Worm (Caenorhabditis elegans) whole organism, L2 larva: ENCODE data around the gene fipr-9.
A peak's percentile ranks its signal among the peaks of the same experiment; 100 is the strongest.

Experiments used
- C34F6.9 ChIP-seq: fragments of 150-350 bp; optimal IDR thresholded peaks from 2 replicates; lab custom pipeline; 2014; ENCODE audit warnings: missing biosample characterization, missing genetic modification characterization
- F13H6.1 ChIP-seq: sonication (generic microtip); optimal IDR thresholded peaks from 2 replicates; lab custom pipeline; 2016; ENCODE audit warnings: missing genetic modification characterization, missing compliant biosample characterization
- R02D3.7 ChIP-seq: fragments of 150-350 bp; optimal IDR thresholded peaks from 2 replicates; lab custom pipeline; 2014; ENCODE audit warnings: missing biosample characterization, missing genetic modification characterization
- Y55F3AM.14 ChIP-seq: fragments of 200-800 bp; sonication (Bioruptor generic); optimal IDR thresholded peaks from 2 replicates; lab custom pipeline; 2018; ENCODE audit warnings: mild to moderate bottlenecking, missing genetic modification characterization, missing compliant biosample characterization
- ZK546.5 ChIP-seq: sonication (generic microtip); optimal IDR thresholded peaks from 2 replicates; lab custom pipeline; 2017; ENCODE audit warnings: missing biosample characterization, missing genetic modification characterization
- alr-1 ChIP-seq: fragments of 150-350 bp; optimal IDR thresholded peaks from 2 replicates; lab custom pipeline; 2014; ENCODE audit warnings: missing biosample characterization, missing genetic modification characterization
- aly-2 ChIP-seq: fragments of 150-350 bp; optimal IDR thresholded peaks from 2 replicates; lab custom pipeline; 2014; ENCODE audit warnings: missing biosample characterization, missing genetic modification characterization
- ama-1 ChIP-seq: fragments of 150-350 bp; optimal IDR thresholded peaks from 2 replicates; lab custom pipeline; 2018; ENCODE audit warnings: inconsistent platforms
- blmp-1 ChIP-seq: sonication (generic microtip); optimal IDR thresholded peaks from 2 replicates; lab custom pipeline; 2017; ENCODE audit warnings: missing genetic modification characterization, mild to moderate bottlenecking, missing compliant biosample characterization, antibody characterized with exemption, moderate library complexity; ENCODE audit not compliant: insufficient read depth
- ceh-16 ChIP-seq: fragments of 150-350 bp; optimal IDR thresholded peaks from 2 replicates; lab custom pipeline; 2014; ENCODE audit warnings: missing biosample characterization, missing genetic modification characterization
- ceh-82 ChIP-seq: fragments of 150-350 bp; optimal IDR thresholded peaks from 2 replicates; lab custom pipeline; 2014; ENCODE audit warnings: missing biosample characterization, missing genetic modification characterization
- crh-2 ChIP-seq: sonication (generic microtip); optimal IDR thresholded peaks from 2 replicates; lab custom pipeline; 2017; ENCODE audit warnings: missing biosample characterization, missing genetic modification characterization
- dmd-4 ChIP-seq: sonication (generic microtip); optimal IDR thresholded peaks from 2 replicates; lab custom pipeline; 2017; ENCODE audit warnings: missing biosample characterization, missing genetic modification characterization
- egl-27 ChIP-seq: sonication (generic microtip); optimal IDR thresholded peaks from 3 replicates; lab custom pipeline; 2017; ENCODE audit warnings: missing biosample characterization, missing genetic modification reagents, missing genetic modification characterization
- elt-1 ChIP-seq: fragments of 150-350 bp; optimal IDR thresholded peaks from 2 replicates; lab custom pipeline; 2014; ENCODE audit warnings: missing biosample characterization, missing genetic modification characterization
- elt-3 ChIP-seq: sonication (generic microtip); optimal IDR thresholded peaks from 2 replicates; lab custom pipeline; 2017; ENCODE audit warnings: missing biosample characterization, missing genetic modification characterization
- fos-1 ChIP-seq: fragments of 150-350 bp; optimal IDR thresholded peaks from 2 replicates; lab custom pipeline; 2014; ENCODE audit warnings: missing biosample characterization, missing genetic modification characterization
- gmeb-1 ChIP-seq: fragments of 150-350 bp; optimal IDR thresholded peaks from 2 replicates; lab custom pipeline; 2014; ENCODE audit warnings: missing biosample characterization, missing genetic modification characterization
- lin-11 ChIP-seq: fragments of 150-350 bp; sonication (generic microtip); optimal IDR thresholded peaks from 2 replicates; lab custom pipeline; 2014; ENCODE audit warnings: missing biosample characterization, missing genetic modification characterization, inconsistent platforms, mixed read lengths
- lin-13 ChIP-seq: fragments of 150-350 bp; optimal IDR thresholded peaks from 2 replicates; lab custom pipeline; 2014; ENCODE audit warnings: missing biosample characterization, missing genetic modification reagents, missing genetic modification characterization
- lin-39 ChIP-seq: fragments of 150-350 bp; optimal IDR thresholded peaks from 2 replicates; lab custom pipeline; 2014; ENCODE audit warnings: missing biosample characterization, missing genetic modification reagents, missing genetic modification characterization
- lsy-2 ChIP-seq, 2 experiments: fragments of 150-350 bp in 1 of 2; sonication (generic microtip) in 1 of 2; optimal IDR thresholded peaks; 2 replicates each; lab custom pipeline; 2014 to 2017; ENCODE audit warnings: missing biosample characterization in 2 of 2, missing genetic modification characterization in 2 of 2
- mab-5 ChIP-seq: fragments of 150-350 bp; optimal IDR thresholded peaks from 2 replicates; lab custom pipeline; 2014; ENCODE audit warnings: missing biosample characterization, missing genetic modification characterization
- mbf-1 ChIP-seq: sonication (generic microtip); optimal IDR thresholded peaks from 2 replicates; lab custom pipeline; 2017; ENCODE audit warnings: missing biosample characterization, missing genetic modification characterization
- mdl-1 ChIP-seq, 2 experiments: fragments of 150-350 bp in 1 of 2; sonication (generic microtip) in 1 of 2; optimal IDR thresholded peaks; 2 replicates each; lab custom pipeline; 2017; ENCODE audit warnings: missing biosample characterization in 2 of 2, missing genetic modification characterization in 2 of 2
- nhr-10 ChIP-seq: sonication (generic microtip); optimal IDR thresholded peaks from 2 replicates; lab custom pipeline; 2017; ENCODE audit warnings: missing biosample characterization, missing genetic modification characterization
- nhr-11 ChIP-seq: fragments of 150-350 bp; optimal IDR thresholded peaks from 2 replicates; lab custom pipeline; 2014; ENCODE audit warnings: missing biosample characterization, missing genetic modification characterization
- nhr-12 ChIP-seq: fragments of 150-350 bp; optimal IDR thresholded peaks from 2 replicates; lab custom pipeline; 2014; ENCODE audit warnings: missing biosample characterization, missing genetic modification characterization
- nhr-129 ChIP-seq: fragments of 150-350 bp; optimal IDR thresholded peaks from 2 replicates; lab custom pipeline; 2014; ENCODE audit warnings: missing biosample characterization, missing genetic modification characterization
- nhr-21 ChIP-seq: fragments of 150-350 bp; optimal IDR thresholded peaks from 2 replicates; lab custom pipeline; 2014; ENCODE audit warnings: missing biosample characterization, missing genetic modification characterization
- nhr-23 ChIP-seq: fragments of 150-350 bp; optimal IDR thresholded peaks from 2 replicates; lab custom pipeline; 2014; ENCODE audit warnings: missing biosample characterization, missing genetic modification reagents, missing genetic modification characterization
- nhr-237 ChIP-seq: fragments of 150-350 bp; optimal IDR thresholded peaks from 2 replicates; lab custom pipeline; 2014; ENCODE audit warnings: missing biosample characterization, missing genetic modification characterization
- nhr-25 ChIP-seq: fragments of 150-350 bp; sonication (generic microtip); optimal IDR thresholded peaks from 3 replicates; lab custom pipeline; 2014; ENCODE audit warnings: missing biosample characterization, missing genetic modification characterization
- nhr-6 ChIP-seq: fragments of 150-350 bp; optimal IDR thresholded peaks from 2 replicates; lab custom pipeline; 2014; ENCODE audit warnings: missing biosample characterization, missing genetic modification characterization
- nhr-77 ChIP-seq: fragments of 150-350 bp; optimal IDR thresholded peaks from 2 replicates; lab custom pipeline; 2014; ENCODE audit warnings: missing biosample characterization, missing genetic modification characterization
- peb-1 ChIP-seq: fragments of 150-350 bp; optimal IDR thresholded peaks from 2 replicates; lab custom pipeline; 2014; ENCODE audit warnings: missing biosample characterization, missing genetic modification characterization
- sem-4 ChIP-seq: fragments of 150-350 bp; optimal IDR thresholded peaks from 2 replicates; lab custom pipeline; 2014; ENCODE audit warnings: missing biosample characterization, missing genetic modification reagents, missing genetic modification characterization
- skn-1 ChIP-seq: sonication (generic microtip); optimal IDR thresholded peaks from 2 replicates; lab custom pipeline; 2017; ENCODE audit warnings: missing biosample characterization, missing genetic modification characterization
- sma-3 ChIP-seq: sonication (generic microtip); optimal IDR thresholded peaks from 2 replicates; lab custom pipeline; 2016; ENCODE audit warnings: missing genetic modification reagents, missing genetic modification characterization, missing compliant biosample characterization
- sma-9 ChIP-seq, 2 experiments: fragments of 150-350 bp in 1 of 2; sonication (generic microtip) in 1 of 2; optimal IDR thresholded peaks; 2 replicates each; lab custom pipeline; 2014 to 2016; ENCODE audit warnings: missing genetic modification characterization in 2 of 2, mild to moderate bottlenecking in 1 of 2, missing biosample characterization in 1 of 2, missing compliant biosample characterization in 1 of 2, missing genetic modification reagents in 1 of 2, moderate library complexity in 1 of 2
- snpc-4 ChIP-seq: fragments of 150-350 bp; optimal IDR thresholded peaks from 2 replicates; lab custom pipeline; 2014; ENCODE audit warnings: missing biosample characterization, missing genetic modification characterization
- unc-39 ChIP-seq: fragments of 150-350 bp; optimal IDR thresholded peaks from 2 replicates; lab custom pipeline; 2014; ENCODE audit warnings: missing biosample characterization, missing genetic modification characterization
- unc-55 ChIP-seq: fragments of 150-350 bp; sonication (generic microtip); optimal IDR thresholded peaks from 3 replicates; lab custom pipeline; 2014; ENCODE audit warnings: missing biosample characterization, missing genetic modification reagents, missing genetic modification characterization
- unc-62 ChIP-seq: fragments of 150-350 bp; optimal IDR thresholded peaks from 2 replicates; lab custom pipeline; 2014; ENCODE audit warnings: missing biosample characterization, missing genetic modification reagents, missing genetic modification characterization
- zag-1 ChIP-seq: fragments of 150-350 bp; optimal IDR thresholded peaks from 2 replicates; lab custom pipeline; 2014; ENCODE audit warnings: missing biosample characterization, missing genetic modification characterization
- ztf-1 ChIP-seq: fragments of 200-800 bp; sonication (Bioruptor generic); conservative IDR thresholded peaks from 2 replicates; pipeline ENCODE4 v1.3.6; 2022; ENCODE audit warnings: missing genetic modification characterization, missing compliant biosample characterization
- ztf-11 ChIP-seq: sonication (generic microtip); optimal IDR thresholded peaks from 2 replicates; lab custom pipeline; 2017; ENCODE audit warnings: missing biosample characterization, missing genetic modification characterization
- ztf-4 ChIP-seq: fragments of 150-350 bp; optimal IDR thresholded peaks from 2 replicates; lab custom pipeline; 2014; ENCODE audit warnings: missing biosample characterization, missing genetic modification characterization

fipr-9 gene

DNA sequence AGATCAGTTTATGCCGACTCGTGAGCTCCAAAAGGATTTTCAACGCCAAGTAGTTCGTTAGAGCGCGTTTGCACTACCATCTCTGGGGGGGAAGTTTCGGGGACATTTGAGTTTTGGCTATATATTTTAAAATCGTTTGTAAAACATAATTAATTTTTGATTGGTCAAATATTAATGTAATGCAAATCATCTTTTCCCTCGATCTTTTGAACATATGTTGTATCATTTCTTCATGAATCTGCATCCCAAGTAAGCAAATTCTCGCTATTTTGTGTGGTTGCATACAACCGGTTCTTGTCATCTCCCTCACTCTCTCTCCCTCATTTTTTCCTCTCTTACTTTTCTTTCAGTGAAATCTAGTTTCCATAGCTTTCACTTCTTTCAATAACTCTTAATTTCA is 43.3 kb upstream of the fipr-9 start:
- TF ChIP-seq lin-11 (tag; lab: Kevin White, UChicago) (no peak), ceh-82 (tag; lab: Kevin White, UChicago) (no peak), F13H6.1 (peak; percentile 63), alr-1 (tag; lab: Kevin White, UChicago) (no peak), C34F6.9 (tag; lab: Kevin White, UChicago) (peak; percentile 79), mdl-1 (tag; optimal IDR thresholded peaks at IDR 0.05; lab: Kevin White, UChicago) (no peak), skn-1 (no peak), aly-2 (tag; lab: Kevin White, UChicago) (no peak), nhr-25 (tag; lab: Kevin White, UChicago) (peak; percentile 50), snpc-4 (tag; lab: Kevin White, UChicago) (no peak), elt-1 (tag; lab: Kevin White, UChicago) (no peak), sma-9 (GFP tag; optimal IDR thresholded peaks at IDR 0.05; lab: Kevin White, UChicago) (no peak), sma-9 (tag; optimal IDR thresholded peaks at IDR 0.05; lab: Kevin White, UChicago) (no peak), Y55F3AM.14 (GFP tag; lab: Kevin White, UChicago) (no peak), fos-1 (tag; lab: Kevin White, UChicago) (peak; percentile 28), nhr-23 (tag; lab: Kevin White, UChicago) (no peak), peb-1 (tag; lab: Kevin White, UChicago) (no peak), R02D3.7 (no peak), mab-5 (tag; lab: Kevin White, UChicago) (no peak), sma-3 (GFP tag; lab: Kevin White, UChicago) (peak; percentile 72), ZK546.5 (no peak), sem-4 (tag; lab: Kevin White, UChicago) (no peak), nhr-237 (tag; lab: Kevin White, UChicago) (no peak), nhr-129 (peak; percentile 64), unc-62 (GFP tag; lab: Kevin White, UChicago) (no peak), nhr-21 (tag; lab: Kevin White, UChicago) (no peak), dmd-4 (no peak), gmeb-1 (tag; lab: Kevin White, UChicago) (peak; percentile 20), elt-3 (tag; lab: Kevin White, UChicago) (no peak), lsy-2 (tag; optimal IDR thresholded peaks at IDR 0.05; lab: Kevin White, UChicago) (peak; percentile 15 to 76), nhr-77 (tag; lab: Kevin White, UChicago) (no peak), ztf-4 (tag; lab: Kevin White, UChicago) (no peak), ceh-16 (tag; lab: Kevin White, UChicago) (no peak), nhr-6 (tag; lab: Kevin White, UChicago) (peak; percentile 6), nhr-11 (tag; lab: Kevin White, UChicago) (no peak), unc-55 (GFP tag; lab: Kevin White, UChicago) (peak; percentile 65), ama-1 (lab: Kevin White, UChicago) (no peak), nhr-10 (tag; lab: Kevin White, UChicago) (no peak), ztf-11 (tag; lab: Kevin White, UChicago) (no peak), lin-39 (no peak), unc-39 (tag; lab: Kevin White, UChicago) (no peak), ztf-1 (GFP tag; lab: Robert Waterston, UW) (no peak), crh-2 (tag; lab: Kevin White, UChicago) (peak; percentile 62), egl-27 (tag; lab: Kevin White, UChicago) (no peak), blmp-1 (peak; percentile 96), mbf-1 (no peak), zag-1 (tag; lab: Kevin White, UChicago) (no peak), lin-13 (GFP tag; lab: Kevin White, UChicago) (peak; percentile 30), nhr-12 (tag; lab: Kevin White, UChicago) (no peak)
